Fruit fly (Drosophila melanogaster) whole organism, embryonic: ENCODE measurements around the gene CG43993.

Source experiments
- CG10209 ChIP-seq: fragments of 200-800 bp; sonication (Bioruptor generic); optimal IDR thresholded peaks from 3 replicates; lab custom pipeline; 2017; ENCODE audit warnings: missing biosample characterization, mild to moderate bottlenecking, missing genetic modification characterization, missing genetic modification reagents
- CG10565 ChIP-seq: fragments of 200-800 bp; sonication (Bioruptor generic); optimal IDR thresholded peaks from 3 replicates; lab custom pipeline; 2016; ENCODE audit warnings: missing biosample characterization, mild to moderate bottlenecking, missing genetic modification characterization
- CG10654 ChIP-seq: fragments of 200-800 bp; sonication (Bioruptor generic); optimal IDR thresholded peaks from 2 replicates; lab custom pipeline; 2016; ENCODE audit warnings: missing biosample characterization, missing genetic modification characterization
- CG11247 ChIP-seq: fragments of 200-800 bp; sonication (Bioruptor generic); IDR thresholded peaks from 2 replicates; pipeline ENCODE4 v1.3.6; 2022; ENCODE audit warnings: missing biosample characterization, missing genetic modification characterization
- CG11504 ChIP-seq: fragments of 200-800 bp; sonication (Bioruptor generic); optimal IDR thresholded peaks from 3 replicates; lab custom pipeline; 2019; ENCODE audit warnings: missing biosample characterization, mild to moderate bottlenecking, missing genetic modification characterization, moderate library complexity
- CG15601 ChIP-seq: fragments of 200-800 bp; sonication (Bioruptor generic); optimal IDR thresholded peaks from 3 replicates; lab custom pipeline; 2019; ENCODE audit warnings: missing biosample characterization, mild to moderate bottlenecking, missing genetic modification characterization, moderate library complexity
- CG1602 ChIP-seq: fragments of 200-800 bp; sonication (Bioruptor generic); optimal IDR thresholded peaks from 3 replicates; lab custom pipeline; 2016; ENCODE audit warnings: missing biosample characterization, missing genetic modification characterization
- CG17829 ChIP-seq: fragments of 200-800 bp; optimal IDR thresholded peaks from 2 replicates; lab custom pipeline; 2019; ENCODE audit warnings: missing biosample characterization, mild to moderate bottlenecking, missing genetic modification characterization, moderate library complexity
- CG17912 ChIP-seq: fragments of 200-800 bp; sonication (Bioruptor generic); optimal IDR thresholded peaks from 2 replicates; lab custom pipeline; 2018; ENCODE audit warnings: missing biosample characterization, mild to moderate bottlenecking, missing genetic modification characterization
- CG1832 ChIP-seq: fragments of 200-800 bp; sonication (Bioruptor generic); optimal IDR thresholded peaks from 2 replicates; lab custom pipeline; 2017; ENCODE audit warnings: missing biosample characterization, mild to moderate bottlenecking, missing genetic modification characterization, inconsistent platforms
- CG2199 ChIP-seq: fragments of 200-800 bp; sonication (Bioruptor generic); IDR thresholded peaks from 3 replicates; pipeline ENCODE4 v1.3.6; 2022; ENCODE audit warnings: missing biosample characterization, missing genetic modification characterization
- CG31365 ChIP-seq: fragments of 200-800 bp; sonication (Bioruptor generic); optimal IDR thresholded peaks from 2 replicates; lab custom pipeline; 2018; ENCODE audit warnings: missing biosample characterization, mild to moderate bottlenecking, missing genetic modification characterization
- CG3995 ChIP-seq: fragments of 200-800 bp; sonication (Bioruptor generic); optimal IDR thresholded peaks from 3 replicates; lab custom pipeline; 2016; ENCODE audit warnings: missing biosample characterization, missing genetic modification characterization
- CG4328 ChIP-seq: fragments of 200-800 bp; sonication (Bioruptor generic); optimal IDR thresholded peaks from 3 replicates; lab custom pipeline; 2017; ENCODE audit warnings: missing biosample characterization, missing genetic modification reagents, missing genetic modification characterization
- CG4730 ChIP-seq: fragments of 200-800 bp; sonication (Bioruptor generic); IDR thresholded peaks from 2 replicates; pipeline ENCODE4 v1.3.6; 2022; ENCODE audit warnings: missing biosample characterization, missing genetic modification characterization
- CG6689 ChIP-seq: fragments of 200-800 bp; sonication (Bioruptor generic); IDR thresholded peaks from 2 replicates; pipeline ENCODE4 v1.3.6; 2022; ENCODE audit warnings: missing biosample characterization, missing genetic modification characterization
- CG6791 ChIP-seq: fragments of 200-800 bp; sonication (Bioruptor generic); IDR thresholded peaks from 3 replicates; pipeline ENCODE4 v1.3.6; 2022; ENCODE audit warnings: missing biosample characterization, missing genetic modification characterization; ENCODE audit not compliant: partially characterized antibody
- CG7372 ChIP-seq: fragments of 200-800 bp; sonication (Bioruptor generic); IDR thresholded peaks from 2 replicates; pipeline ENCODE4 v1.3.6; 2022; ENCODE audit warnings: missing biosample characterization, missing genetic modification characterization
- CG7556 ChIP-seq: fragments of 200-800 bp; sonication (Bioruptor generic); optimal IDR thresholded peaks from 2 replicates; lab custom pipeline; 2017; ENCODE audit warnings: missing biosample characterization, mild to moderate bottlenecking, missing genetic modification characterization
- Deaf1 ChIP-seq: fragments of 200-800 bp; optimal IDR thresholded peaks from 3 replicates; lab custom pipeline; 2019; ENCODE audit warnings: missing biosample characterization, mild to moderate bottlenecking, missing genetic modification characterization, moderate library complexity
- Dip3 ChIP-seq: fragments of 200-800 bp; sonication (Bioruptor generic); optimal IDR thresholded peaks from 3 replicates; lab custom pipeline; 2016; ENCODE audit warnings: missing biosample characterization, missing genetic modification characterization
- Dref ChIP-seq: fragments of 200-800 bp; sonication (Bioruptor generic); IDR thresholded peaks from 2 replicates; pipeline ENCODE4 v1.3.6; 2022; ENCODE audit warnings: missing biosample characterization, missing genetic modification characterization
- ERR ChIP-seq: fragments of 200-800 bp; sonication (Bioruptor generic); optimal IDR thresholded peaks from 2 replicates; lab custom pipeline; 2016; ENCODE audit warnings: missing biosample characterization, missing genetic modification characterization
- Ets65A ChIP-seq: fragments of 200-800 bp; sonication (Bioruptor generic); peaks from one replicate; lab custom pipeline; 2016; ENCODE audit warnings: missing biosample characterization, missing genetic modification characterization
- H2.0 ChIP-seq: fragments of 200-800 bp; sonication (Bioruptor generic); IDR thresholded peaks from 2 replicates; pipeline ENCODE4 v1.3.6; 2022; ENCODE audit warnings: missing biosample characterization, missing genetic modification characterization
- HLH3B ChIP-seq: fragments of 200-800 bp; sonication (Bioruptor generic); IDR thresholded peaks from 2 replicates; pipeline ENCODE4 v1.3.6; 2022; ENCODE audit warnings: missing biosample characterization, missing genetic modification characterization
- Mrtf ChIP-seq: fragments of 200-800 bp; sonication (Bioruptor generic); IDR thresholded peaks from 3 replicates; pipeline ENCODE4 v1.3.6; 2022; ENCODE audit warnings: missing biosample characterization, missing genetic modification characterization
- Ssrp ChIP-seq: fragments of 200-800 bp; sonication (Bioruptor generic); optimal IDR thresholded peaks from 2 replicates; lab custom pipeline; 2018; ENCODE audit warnings: missing biosample characterization, mild to moderate bottlenecking, missing genetic modification characterization, moderate library complexity
- Trl ChIP-seq, 3 experiments: fragments of >200 bp in 2 of 3; fragments of 200-800 bp in 1 of 3; sonication (Bioruptor generic) in 1 of 3; optimal IDR thresholded peaks; 2 replicates in 1 of 3; 3 replicates in 2 of 3; lab custom pipeline; 2016 to 2017; ENCODE audit warnings: missing biosample characterization in 1 of 3, missing genetic modification characterization in 1 of 3
- caup ChIP-seq: fragments of 200-800 bp; sonication (Bioruptor generic); optimal IDR thresholded peaks from 3 replicates; lab custom pipeline; 2017; ENCODE audit warnings: missing biosample characterization, mild to moderate bottlenecking, missing genetic modification characterization, moderate library complexity; ENCODE audit not compliant: severe bottlenecking
- chif ChIP-seq, 2 experiments: fragments of 200-800 bp; sonication (Bioruptor generic); optimal IDR thresholded peaks; 3 replicates each; lab custom pipeline; 2016; ENCODE audit warnings: missing biosample characterization in 2 of 2, missing genetic modification characterization in 2 of 2
- crp ChIP-seq, 2 experiments: fragments of 200-800 bp; sonication (Bioruptor generic); optimal IDR thresholded peaks; 2 replicates in 1 of 2; 3 replicates in 1 of 2; lab custom pipeline; 2017; ENCODE audit warnings: missing biosample characterization in 2 of 2, missing genetic modification characterization in 2 of 2, mild to moderate bottlenecking in 1 of 2, moderate library complexity in 1 of 2
- cwo ChIP-seq: fragments of 200-800 bp; sonication (Bioruptor generic); optimal IDR thresholded peaks from 3 replicates; lab custom pipeline; 2017; ENCODE audit warnings: missing biosample characterization, missing genetic modification characterization, mild to moderate bottlenecking, moderate library complexity, missing genetic modification reagents
- gcm2 ChIP-seq: fragments of 200-800 bp; sonication (Bioruptor generic); optimal IDR thresholded peaks from 2 replicates; lab custom pipeline; 2016; ENCODE audit warnings: missing biosample characterization, missing genetic modification characterization
- nom ChIP-seq: fragments of 200-800 bp; sonication (Bioruptor generic); optimal IDR thresholded peaks from 2 replicates; lab custom pipeline; 2017; ENCODE audit warnings: missing biosample characterization, missing genetic modification characterization, mild to moderate bottlenecking, moderate library complexity, missing genetic modification reagents
- otp ChIP-seq: fragments of 200-800 bp; sonication (Bioruptor generic); IDR thresholded peaks from 3 replicates; pipeline ENCODE4, ENCODE4 v1.3.6; 2022; ENCODE audit warnings: missing biosample characterization, missing genetic modification characterization
- rib ChIP-seq: fragments of 200-800 bp; sonication (Bioruptor generic); IDR thresholded peaks from 2 replicates; pipeline ENCODE4 v1.3.6; 2022; ENCODE audit warnings: missing biosample characterization, missing genetic modification characterization
- sd ChIP-seq: fragments of 200-800 bp; sonication (Bioruptor generic); optimal IDR thresholded peaks from 3 replicates; lab custom pipeline; 2018; ENCODE audit warnings: missing biosample characterization, mild to moderate bottlenecking, missing genetic modification characterization, moderate library complexity
- sna ChIP-seq: fragments of 200-800 bp; sonication (Bioruptor generic); IDR thresholded peaks from 2 replicates; pipeline ENCODE4 v1.3.6; 2022; ENCODE audit warnings: missing biosample characterization, missing genetic modification characterization; ENCODE audit not compliant: partially characterized antibody
- sqz ChIP-seq: fragments of 200-800 bp; sonication (Bioruptor generic); optimal IDR thresholded peaks from 3 replicates; lab custom pipeline; 2018; ENCODE audit warnings: missing biosample characterization, mild to moderate bottlenecking, missing genetic modification characterization
- stwl ChIP-seq: fragments of 200-800 bp; sonication (Bioruptor generic); optimal IDR thresholded peaks from 3 replicates; lab custom pipeline; 2018; ENCODE audit warnings: missing biosample characterization, mild to moderate bottlenecking, missing genetic modification characterization, moderate library complexity

CG43993 gene

dm6 chr3L:12004136-12004535 lies 28.2 kb upstream of the CG43993 start:
- TF ChIP-seq CG6791 (GFP tag; lab: Robert Waterston, UW): 0 out of 3 replicates have a peak, but pooled peaks have one; percentile 43
- peak; percentile 44; the same call in 1 of the 3 replicates for TF ChIP-seq CG2199 (GFP tag; lab: Robert Waterston, UW)
- no peak for TF ChIP-seq Trl (optimal IDR thresholded peaks at IDR 0.05; lab: Kevin White, UChicago)
- TF ChIP-seq Trl (GFP tag; optimal IDR thresholded peaks at IDR 0.05; lab: Kevin White, UChicago): no peak
- no peak for TF ChIP-seq CG11504 (tag; lab: Kevin White, UChicago)
- peak; percentile 53 for TF ChIP-seq CG15601
- peak; percentile 11; the same call in 1 of the 2 replicates for TF ChIP-seq rib (GFP tag; lab: Robert Waterston, UW)
- TF ChIP-seq CG3995 (GFP tag; lab: Kevin White, UChicago): peak; percentile 5
- no peak for TF ChIP-seq ERR (GFP tag; lab: Kevin White, UChicago)
- peak; percentile 74 for TF ChIP-seq cwo
- no peak for TF ChIP-seq CG10209 (GFP tag; lab: Kevin White, UChicago)
- peak; percentile 74 for TF ChIP-seq Deaf1 (tag; lab: Kevin White, UChicago)
- TF ChIP-seq sd (tag; lab: Kevin White, UChicago): peak; percentile 35
- no peak for TF ChIP-seq CG17829
- TF ChIP-seq otp (GFP tag; lab: Robert Waterston, UW): no peak
- TF ChIP-seq CG6689 (GFP tag; lab: Robert Waterston, UW): no peak
- no peak for TF ChIP-seq CG10565

- peak; percentile 27 for TF ChIP-seq stwl (tag; lab: Kevin White, UChicago)
- TF ChIP-seq CG10654 (GFP tag; lab: Kevin White, UChicago): no peak
- peak; percentile 78 for TF ChIP-seq CG15601
- TF ChIP-seq, all 482 proteins: peak for 2
Observed at dm6 chr3L:12007945-12008344, 24.4 kb upstream of the CG43993 start.

- TF ChIP-seq CG1602 (no peak), Ssrp (tag; lab: Kevin White, UChicago) (no peak), Dip3 (GFP tag; lab: Kevin White, UChicago) (no peak), CG17912 (GFP tag; lab: Kevin White, UChicago) (no peak), HLH3B (GFP tag; lab: Robert Waterston, UW) (no peak), crp (GFP tag; optimal IDR thresholded peaks at IDR 0.05; lab: Kevin White, UChicago) (no peak), CG4328 (no peak), CG4730 (no peak), CG1832 (GFP tag; lab: Kevin White, UChicago) (no peak), H2.0 (GFP tag; lab: Robert Waterston, UW) (no peak), Dref (GFP tag; lab: Robert Waterston, UW) (no peak), caup (GFP tag; lab: Kevin White, UChicago) (no peak), sqz (GFP tag; lab: Kevin White, UChicago) (no peak), CG7372 (GFP tag; lab: Robert Waterston, UW) (no peak), CG7556 (GFP tag; lab: Kevin White, UChicago) (no peak)
Observed at dm6 chr3L:12013698-12014097, 18.7 kb upstream of the CG43993 start.

dm6 chr3L:12014272-12014671 lies 18.1 kb upstream of the CG43993 start:
- TF ChIP-seq CG11247 (GFP tag; lab: Robert Waterston, UW): no peak
- peak; percentile 45 for TF ChIP-seq Ets65A (GFP tag; lab: Kevin White, UChicago)
- no peak for TF ChIP-seq gcm2
- TF ChIP-seq chif (GFP tag; optimal IDR thresholded peaks at IDR 0.05; lab: Kevin White, UChicago): no peak
- no peak for TF ChIP-seq CG31365 (tag; lab: Kevin White, UChicago)
- no peak for TF ChIP-seq sna
- TF ChIP-seq nom: peak; percentile 74
- TF ChIP-seq Mrtf (GFP tag; lab: Robert Waterston, UW): no peak
- TF ChIP-seq, all 482 proteins: peak for 2
